Worm (Caenorhabditis elegans) whole organism, young adult: Measurements from ENCODE around the gene zmp-3.

Source experiments
- F39B2.1 ChIP-seq: fragments of 200-800 bp; sonication (Bioruptor generic); IDR thresholded peaks from 2 replicates; pipeline ENCODE4 v1.3.6; 2022; ENCODE audit warnings: missing genetic modification reagents, missing genetic modification characterization, missing compliant biosample characterization
- snpc-4 ChIP-seq, 5 experiments: fragments of 150-350 bp in 1 of 5; sonication (generic microtip) in 4 of 5; optimal IDR thresholded peaks; 2 replicates each; lab custom pipeline; 2014 to 2018; ENCODE audit warnings: missing genetic modification characterization in 5 of 5, missing biosample characterization in 3 of 5, antibody characterized with exemption in 2 of 5, mild to moderate bottlenecking in 2 of 5, missing compliant biosample characterization in 2 of 5, missing genotype in 2 of 5, moderate library complexity in 2 of 5, missing genetic modification reagents in 1 of 5
- zfh-2 ChIP-seq: fragments of 200-800 bp; sonication (Bioruptor generic); conservative IDR thresholded peaks from 2 replicates; pipeline ENCODE4 v1.3.6; 2022; ENCODE audit warnings: missing genetic modification reagents, missing genetic modification characterization, missing compliant biosample characterization

- no peak for TF ChIP-seq snpc-4 (GFP tag; optimal IDR thresholded peaks at IDR 0.05; lab: Kevin White, UChicago)
- TF ChIP-seq snpc-4 (tag; optimal IDR thresholded peaks at IDR 0.05; lab: Kevin White, UChicago) = no peak
- TF ChIP-seq zfh-2 (GFP tag; lab: Robert Waterston, UW) = no peak
- no peak for TF ChIP-seq F39B2.1
Measured at ce11 chrV:2881565-2881964, 27.9 kb downstream of the zmp-3 start.
